Fruit fly (Drosophila melanogaster): ENCODE results near the gene MBD-R2.

Gene MBD-R2

dm6 chr3R:12375258-12375783 lies 19.3 kb upstream of the MBD-R2 start, which contains the start of gene GstD5:
Gene GstD5, plus strand, starts transcription at chr3R:12375733.
- no peak for TF ChIP-seq Sox14 (GFP tag; optimal IDR thresholded peaks at IDR 0.05)
- no peak for TF ChIP-seq OdsH (GFP tag; optimal IDR thresholded peaks at IDR 0.05)
- TF ChIP-seq salr (GFP tag; optimal IDR thresholded peaks at IDR 0.05) = no peak
- TF ChIP-seq CG3032 (tag; optimal IDR thresholded peaks at IDR 0.05) = no peak
- TF ChIP-seq fkh (GFP tag; optimal IDR thresholded peaks at IDR 0.05) = peak; percentile 23
- no peak for TF ChIP-seq CG11762 (GFP tag; optimal IDR thresholded peaks at IDR 0.05; ENCODE audit: insufficient read depth)
- TF ChIP-seq svp (GFP tag) = no peak
- no peak for TF ChIP-seq Ets96B (tag; optimal IDR thresholded peaks at IDR 0.05)
- TF ChIP-seq dsx (GFP tag; optimal IDR thresholded peaks at IDR 0.05; ENCODE audit: poor library complexity, severe bottlenecking) = no peak
- TF ChIP-seq Eip78C (GFP tag) = peak; percentile 6
- TF ChIP-seq CG11902 (GFP tag; optimal IDR thresholded peaks at IDR 0.05) = no peak
- TF ChIP-seq CG6276 (GFP tag; optimal IDR thresholded peaks at IDR 0.05) = no peak
- no peak for TF ChIP-seq dac (GFP tag; optimal IDR thresholded peaks at IDR 0.05)
- TF ChIP-seq Hr4 (GFP tag; optimal IDR thresholded peaks at IDR 0.05) = no peak

dm6 chr3R:12373800-12374199 lies 17.7 kb upstream of the MBD-R2 start, which contains the start of gene GstD4:
Gene GstD4, plus strand, starts transcription at chr3R:12374100.
- no peak for TF ChIP-seq CG31627 (GFP tag; optimal IDR thresholded peaks at IDR 0.05)
- TF ChIP-seq spab (GFP tag; optimal IDR thresholded peaks at IDR 0.05) = no peak
- no peak for TF ChIP-seq cyc (GFP tag; optimal IDR thresholded peaks at IDR 0.05)
- no peak for TF ChIP-seq Hr38 (GFP tag; optimal IDR thresholded peaks at IDR 0.05)
- no peak for TF ChIP-seq CG6163 (GFP tag; IDR thresholded peaks at IDR 0.05)

- peak; percentile 4 for TF ChIP-seq Eip78C (GFP tag)
- peak; percentile 60 for TF ChIP-seq svp (GFP tag)
- TF ChIP-seq CG11902 (GFP tag; optimal IDR thresholded peaks at IDR 0.05) = no peak
- no peak for TF ChIP-seq Hr4 (GFP tag; optimal IDR thresholded peaks at IDR 0.05)
- no peak for TF ChIP-seq eg (GFP tag; IDR thresholded peaks at IDR 0.05)
These were observed 16.7 kb upstream of the MBD-R2 start, which contains the start of gene GstD3 for dm6 chr3R:12372800-12373199. Gene GstD3, plus strand, starts transcription at chr3R:12373068.

dm6 chr3R:12371671-12372070 lies 15.6 kb upstream of the MBD-R2 start, which contains the start of gene GstD2:
Gene GstD2, plus strand, starts transcription at chr3R:12371971.
- TF ChIP-seq spab (GFP tag; optimal IDR thresholded peaks at IDR 0.05) (no peak), Eip78C (GFP tag) (peak; percentile 7), CG11294 (GFP tag; IDR thresholded peaks at IDR 0.05) (no peak), CG10631 (GFP tag; optimal IDR thresholded peaks at IDR 0.05) (no peak), CG3032 (tag; optimal IDR thresholded peaks at IDR 0.05) (no peak)

dm6 chr3R:12370643-12370995 lies 14.6 kb upstream of the MBD-R2 start:
- TF ChIP-seq fkh (GFP tag; optimal IDR thresholded peaks at IDR 0.05) (no peak), achi (GFP tag; optimal IDR thresholded peaks at IDR 0.05) (no peak), CG3919 (GFP tag; optimal IDR thresholded peaks at IDR 0.05) (no peak), CG8119 (GFP tag; IDR thresholded peaks at IDR 0.05) (0 out of 3 replicates have a peak, but pooled peaks have one; percentile 34), lz (GFP tag; optimal IDR thresholded peaks at IDR 0.05) (no peak), Sox15 (GFP tag; optimal IDR thresholded peaks at IDR 0.05) (no peak), fd59A (GFP tag; optimal IDR thresholded peaks at IDR 0.05) (no peak), vri (GFP tag; optimal IDR thresholded peaks at IDR 0.05) (no peak), dac (GFP tag; optimal IDR thresholded peaks at IDR 0.05) (no peak), dsx (GFP tag; optimal IDR thresholded peaks at IDR 0.05; ENCODE audit: poor library complexity, severe bottlenecking) (peak; percentile 22), cyc (GFP tag; optimal IDR thresholded peaks at IDR 0.05) (no peak), CG11762 (GFP tag; optimal IDR thresholded peaks at IDR 0.05; ENCODE audit: insufficient read depth) (no peak), Ets21C (GFP tag; optimal IDR thresholded peaks at IDR 0.05) (no peak), CG4318 (GFP tag; optimal IDR thresholded peaks at IDR 0.05) (no peak), svp (GFP tag) (peak; percentile 58), esn (GFP tag; optimal IDR thresholded peaks at IDR 0.05) (no peak), Eip78C (GFP tag) (peak; percentile 67), CG6792 (GFP tag; optimal IDR thresholded peaks at IDR 0.05) (no peak), Hr4 (GFP tag; optimal IDR thresholded peaks at IDR 0.05) (no peak), CG15336 (GFP tag; IDR thresholded peaks at IDR 0.05) (no peak; the same call in 1 of the 2 replicates), fd85E (GFP tag; optimal IDR thresholded peaks at IDR 0.05) (no peak), CG6808 (GFP tag; optimal IDR thresholded peaks at IDR 0.05) (no peak), CG6163 (GFP tag; IDR thresholded peaks at IDR 0.05) (0 out of 3 replicates have a peak, but pooled peaks have one; percentile 44), CG3032 (tag; optimal IDR thresholded peaks at IDR 0.05) (no peak), CG6276 (GFP tag; optimal IDR thresholded peaks at IDR 0.05) (no peak), ss (GFP tag; optimal IDR thresholded peaks at IDR 0.05) (peak; percentile 11 to 27), net (GFP tag; optimal IDR thresholded peaks at IDR 0.05) (no peak), CG7368 (GFP tag; optimal IDR thresholded peaks at IDR 0.05) (no peak), Ets96B (tag; optimal IDR thresholded peaks at IDR 0.05) (no peak)

Data from whole organism, prepupa.